Fruit fly (Drosophila melanogaster) whole organism, embryonic: ENCODE results near the gene CG4404.

Experiments
- Abd-B ChIP-seq: fragments of 200-800 bp; sonication (Bioruptor generic); optimal IDR thresholded peaks from 2 replicates; lab custom pipeline; 2018; ENCODE audit warnings: missing biosample characterization, mild to moderate bottlenecking, missing genetic modification characterization, moderate library complexity
- B-H1 ChIP-seq: fragments of 200-800 bp; sonication (Bioruptor generic); IDR thresholded peaks from 3 replicates; pipeline ENCODE4 v1.3.6; 2022; ENCODE audit warnings: missing biosample characterization, missing genetic modification characterization
- Blimp-1 ChIP-seq: fragments of 200-800 bp; sonication (Bioruptor generic); optimal IDR thresholded peaks from 3 replicates; lab custom pipeline; 2018; ENCODE audit warnings: missing biosample characterization, missing genetic modification characterization, mild to moderate bottlenecking, moderate library complexity, missing genetic modification reagents
- BtbVII ChIP-seq: fragments of 200-800 bp; sonication (Bioruptor generic); optimal IDR thresholded peaks from 3 replicates; lab custom pipeline; 2017; ENCODE audit warnings: missing biosample characterization, mild to moderate bottlenecking, missing genetic modification characterization
- CG11093 ChIP-seq: fragments of 200-800 bp; sonication (Bioruptor generic); IDR thresholded peaks from 3 replicates; pipeline ENCODE4 v1.3.6; 2022; ENCODE audit warnings: missing biosample characterization, missing genetic modification characterization
- CG11504 ChIP-seq: fragments of 200-800 bp; sonication (Bioruptor generic); optimal IDR thresholded peaks from 3 replicates; lab custom pipeline; 2019; ENCODE audit warnings: missing biosample characterization, mild to moderate bottlenecking, missing genetic modification characterization, moderate library complexity
- CG11695 ChIP-seq: fragments of 200-800 bp; sonication (Bioruptor generic); IDR thresholded peaks from 3 replicates; pipeline ENCODE4 v1.3.6; 2022; ENCODE audit warnings: missing biosample characterization, missing genetic modification characterization
- CG12104 ChIP-seq: fragments of 200-800 bp; sonication (Bioruptor generic); optimal IDR thresholded peaks from 3 replicates; lab custom pipeline; 2016; ENCODE audit warnings: missing biosample characterization, missing genetic modification characterization
- CG12769 ChIP-seq: fragments of 200-800 bp; sonication (Bioruptor generic); optimal IDR thresholded peaks from 2 replicates; lab custom pipeline; 2019; ENCODE audit warnings: missing biosample characterization, mild to moderate bottlenecking, missing genetic modification characterization, moderate library complexity
- CG13424 ChIP-seq: fragments of 200-800 bp; sonication (Bioruptor generic); optimal IDR thresholded peaks from 2 replicates; lab custom pipeline; 2019; ENCODE audit warnings: missing biosample characterization, mild to moderate bottlenecking, missing genetic modification characterization, moderate library complexity
- CG13894 ChIP-seq: fragments of 200-800 bp; sonication (Bioruptor generic); optimal IDR thresholded peaks from 3 replicates; lab custom pipeline; 2018; ENCODE audit warnings: missing biosample characterization, mild to moderate bottlenecking, missing genetic modification characterization, moderate library complexity
- CG15601 ChIP-seq: fragments of 200-800 bp; sonication (Bioruptor generic); optimal IDR thresholded peaks from 3 replicates; lab custom pipeline; 2019; ENCODE audit warnings: missing biosample characterization, mild to moderate bottlenecking, missing genetic modification characterization, moderate library complexity
- CG1602 ChIP-seq: fragments of 200-800 bp; sonication (Bioruptor generic); optimal IDR thresholded peaks from 3 replicates; lab custom pipeline; 2016; ENCODE audit warnings: missing biosample characterization, missing genetic modification characterization
- CG2678 ChIP-seq: fragments of 200-800 bp; sonication (Bioruptor generic); optimal IDR thresholded peaks from 3 replicates; lab custom pipeline; 2019; ENCODE audit warnings: missing biosample characterization, mild to moderate bottlenecking, missing genetic modification characterization, moderate library complexity
- CG30403 ChIP-seq: fragments of 200-800 bp; sonication (Bioruptor generic); optimal IDR thresholded peaks from 3 replicates; lab custom pipeline; 2016; ENCODE audit warnings: missing biosample characterization, missing genetic modification characterization
- CG33213 ChIP-seq: fragments of 200-800 bp; sonication (Bioruptor generic); optimal IDR thresholded peaks from 3 replicates; lab custom pipeline; 2016; ENCODE audit warnings: missing biosample characterization, missing genetic modification characterization
- CG7839 ChIP-seq: fragments of 200-800 bp; sonication (Bioruptor generic); optimal IDR thresholded peaks from 3 replicates; lab custom pipeline; 2018; ENCODE audit warnings: missing biosample characterization, mild to moderate bottlenecking, missing genetic modification characterization, moderate library complexity
- Dip3 ChIP-seq: fragments of 200-800 bp; sonication (Bioruptor generic); optimal IDR thresholded peaks from 3 replicates; lab custom pipeline; 2016; ENCODE audit warnings: missing biosample characterization, missing genetic modification characterization
- Eip74EF ChIP-seq, 2 experiments: fragments of 200-800 bp in 1 of 2; fragments of >200 bp in 1 of 2; sonication (Bioruptor generic) in 1 of 2; optimal IDR thresholded peaks; 2 replicates each; lab custom pipeline; 2017 to 2019; ENCODE audit warnings: missing biosample characterization in 2 of 2, missing genetic modification characterization in 2 of 2, mild to moderate bottlenecking in 1 of 2, moderate library complexity in 1 of 2
- HLH4C ChIP-seq: fragments of 200-800 bp; sonication (Bioruptor generic); IDR thresholded peaks from 3 replicates; pipeline ENCODE4 v1.3.6; 2022; ENCODE audit warnings: missing biosample characterization, missing genetic modification characterization; ENCODE audit not compliant: partially characterized antibody
- Hr3 ChIP-seq: fragments of 200-800 bp; sonication (Bioruptor generic); optimal IDR thresholded peaks from 3 replicates; lab custom pipeline; 2016; ENCODE audit warnings: missing biosample characterization, missing genetic modification characterization
- Kr ChIP-seq: fragments of 200-800 bp; sonication (Bioruptor generic); optimal IDR thresholded peaks from 2 replicates; lab custom pipeline; 2017; ENCODE audit warnings: missing biosample characterization, mild to moderate bottlenecking, missing genetic modification characterization
- Lhr ChIP-seq: fragments of 200-800 bp; sonication (Bioruptor generic); optimal IDR thresholded peaks from 3 replicates; lab custom pipeline; 2017; ENCODE audit warnings: mild to moderate bottlenecking, missing biosample characterization, missing genetic modification reagents, missing genetic modification characterization
- MTF-1 ChIP-seq: fragments of 200-800 bp; sonication (Bioruptor generic); optimal IDR thresholded peaks from 2 replicates; lab custom pipeline; 2018; ENCODE audit warnings: missing biosample characterization, mild to moderate bottlenecking, missing genetic modification characterization, borderline replicate concordance
- Med ChIP-seq: fragments of 200-800 bp; sonication (Bioruptor generic); peaks from one replicate; lab custom pipeline; 2016; ENCODE audit warnings: missing biosample characterization, missing genetic modification characterization, mild to moderate bottlenecking, inconsistent platforms, moderate library complexity
- Ptx1 ChIP-seq: fragments of 200-800 bp; sonication (Bioruptor generic); IDR thresholded peaks from 2 replicates; pipeline ENCODE4 v1.3.6; 2022; ENCODE audit warnings: missing biosample characterization, missing genetic modification characterization
- Rfx ChIP-seq: fragments of 200-800 bp; sonication (Bioruptor generic); IDR thresholded peaks from 2 replicates; pipeline ENCODE4 v1.3.6; 2022; ENCODE audit warnings: missing biosample characterization, missing genetic modification characterization
- bab2 ChIP-seq: fragments of 200-800 bp; sonication (Bioruptor generic); optimal IDR thresholded peaks from 2 replicates; lab custom pipeline; 2016; ENCODE audit warnings: missing biosample characterization, missing genetic modification characterization
- chinmo ChIP-seq: fragments of 200-800 bp; sonication (Bioruptor generic); IDR thresholded peaks from 4 replicates; pipeline ENCODE4 v1.3.6; 2022; ENCODE audit warnings: missing biosample characterization, missing genetic modification characterization; ENCODE audit not compliant: partially characterized antibody
- chn ChIP-seq: fragments of 200-800 bp; sonication (Bioruptor generic); optimal IDR thresholded peaks from 2 replicates; lab custom pipeline; 2016; ENCODE audit warnings: missing biosample characterization, missing genetic modification characterization
- cwo ChIP-seq: fragments of 200-800 bp; sonication (Bioruptor generic); optimal IDR thresholded peaks from 3 replicates; lab custom pipeline; 2017; ENCODE audit warnings: missing biosample characterization, missing genetic modification characterization, mild to moderate bottlenecking, moderate library complexity, missing genetic modification reagents
- exex ChIP-seq: fragments of 200-800 bp; sonication (Bioruptor generic); optimal IDR thresholded peaks from 4 replicates; lab custom pipeline; 2018; ENCODE audit warnings: missing biosample characterization, mild to moderate bottlenecking, missing genetic modification characterization, moderate library complexity
- grn ChIP-seq: fragments of 200-800 bp; sonication (Bioruptor generic); optimal IDR thresholded peaks from 3 replicates; lab custom pipeline; 2017; ENCODE audit warnings: missing biosample characterization, missing genetic modification characterization
- kay ChIP-seq: fragments of 200-800 bp; sonication (Bioruptor generic); optimal IDR thresholded peaks from 2 replicates; lab custom pipeline; 2016; ENCODE audit warnings: missing biosample characterization, missing genetic modification characterization
- lab ChIP-seq: fragments of 200-800 bp; sonication (Bioruptor generic); optimal IDR thresholded peaks from 3 replicates; lab custom pipeline; 2017; ENCODE audit warnings: missing biosample characterization, missing genetic modification characterization, mild to moderate bottlenecking, moderate library complexity, missing genetic modification reagents
- nom ChIP-seq: fragments of 200-800 bp; sonication (Bioruptor generic); optimal IDR thresholded peaks from 2 replicates; lab custom pipeline; 2017; ENCODE audit warnings: missing biosample characterization, missing genetic modification characterization, mild to moderate bottlenecking, moderate library complexity, missing genetic modification reagents
- oc ChIP-seq: fragments of 200-800 bp; sonication (Bioruptor generic); optimal IDR thresholded peaks from 2 replicates; lab custom pipeline; 2018; ENCODE audit warnings: missing biosample characterization, mild to moderate bottlenecking, missing genetic modification characterization, moderate library complexity
- row ChIP-seq: fragments of 200-800 bp; sonication (Bioruptor generic); IDR thresholded peaks from 3 replicates; pipeline ENCODE4 v1.3.6; 2022; ENCODE audit warnings: missing biosample characterization, missing genetic modification characterization
- sd ChIP-seq: fragments of 200-800 bp; sonication (Bioruptor generic); optimal IDR thresholded peaks from 3 replicates; lab custom pipeline; 2018; ENCODE audit warnings: missing biosample characterization, mild to moderate bottlenecking, missing genetic modification characterization, moderate library complexity
- sens ChIP-seq: fragments of 200-800 bp; sonication (Bioruptor generic); peaks from one replicate; lab custom pipeline; 2016; ENCODE audit warnings: missing biosample characterization, missing genetic modification characterization
- slbo ChIP-seq: fragments of 200-800 bp; sonication (Bioruptor generic); IDR thresholded peaks from 2 replicates; pipeline ENCODE4 v1.3.6; 2022; ENCODE audit warnings: missing biosample characterization, missing genetic modification characterization
- tll ChIP-seq, 2 experiments: fragments of 200-800 bp in 1 of 2; fragments of >200 bp in 1 of 2; sonication (Bioruptor generic) in 1 of 2; optimal IDR thresholded peaks; 2 replicates each; lab custom pipeline; 2017 to 2019; ENCODE audit warnings: missing biosample characterization in 2 of 2, missing genetic modification characterization in 2 of 2, mild to moderate bottlenecking in 1 of 2, moderate library complexity in 1 of 2
- ttk ChIP-seq: fragments of 200-800 bp; sonication (Bioruptor generic); IDR thresholded peaks from 2 replicates; pipeline ENCODE4 v2.1.2; 2022; ENCODE audit warnings: missing biosample characterization, missing genetic modification characterization
- vvl ChIP-seq: fragments of 200-800 bp; sonication (Bioruptor generic); IDR thresholded peaks from 2 replicates; pipeline ENCODE4 v1.3.6; 2022; ENCODE audit warnings: missing biosample characterization, missing genetic modification characterization

CG4404 gene

dm6 chrX:12895114-12895723 is 10.6 kb downstream of the CG4404 start (continued):
- TF ChIP-seq BtbVII (GFP tag; lab: Kevin White, UChicago) (no peak), Abd-B (GFP tag; lab: Kevin White, UChicago) (no peak), Ptx1 (GFP tag; lab: Robert Waterston, UW) (peak; percentile 37; the same call in 1 of the 2 replicates), HLH4C (GFP tag; lab: Robert Waterston, UW) (no peak), CG12104 (GFP tag; lab: Kevin White, UChicago) (no peak), CG15601 (tag; lab: Kevin White, UChicago) (no peak), lab (peak; percentile 44), Rfx (GFP tag; lab: Robert Waterston, UW) (0 out of 2 replicates have a peak, but pooled peaks have one; percentile 11), Kr (no peak), chinmo (GFP tag; lab: Robert Waterston, UW) (peak; percentile 80; the same call in 1 of the 4 replicates), sens (GFP tag; lab: Kevin White, UChicago) (peak; percentile 62), bab2 (GFP tag; lab: Kevin White, UChicago) (peak; percentile 7), CG33213 (no peak), exex (peak; percentile 59), cwo (GFP tag; lab: Kevin White, UChicago) (peak; percentile 21), slbo (peak; percentile 44; the same call in 1 of the 2 replicates), tll (GFP tag; optimal IDR thresholded peaks at IDR 0.05; lab: Kevin White, UChicago) (no peak), Med (GFP tag; lab: Kevin White, UChicago) (peak; percentile 69)

DNA sequence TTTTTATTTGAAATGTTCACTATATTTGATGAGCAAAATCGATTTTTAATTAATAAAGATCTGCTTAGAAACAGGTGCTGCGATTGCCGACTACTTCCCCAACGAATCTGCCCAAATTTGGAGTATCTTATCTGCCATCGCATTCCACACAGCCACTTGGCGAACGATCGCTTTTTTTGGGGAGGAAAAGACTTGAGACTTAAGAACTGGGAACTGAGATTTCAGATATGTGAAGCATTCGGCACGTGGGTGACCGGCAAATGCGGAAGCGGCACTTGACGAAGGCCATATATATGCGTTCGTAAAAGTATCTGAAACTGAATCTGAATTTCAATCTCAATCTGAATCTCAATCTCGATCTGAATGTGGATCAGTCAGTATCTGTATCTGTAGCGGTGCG is 11.8 kb downstream of the CG4404 start:
- no peak for TF ChIP-seq kay (GFP tag; lab: Kevin White, UChicago)
- no peak for TF ChIP-seq B-H1 (GFP tag; lab: Robert Waterston, UW)
- peak; percentile 29 for TF ChIP-seq cwo (GFP tag; lab: Kevin White, UChicago)
- no peak for TF ChIP-seq CG1602
- TF ChIP-seq exex: peak; percentile 25
- peak in 1 of 2 experiments; percentile 24 for TF ChIP-seq Eip74EF (GFP tag; optimal IDR thresholded peaks at IDR 0.05; lab: Kevin White, UChicago)
- TF ChIP-seq grn (GFP tag; lab: Kevin White, UChicago): peak; percentile 68
- TF ChIP-seq ttk (GFP tag; lab: Robert Waterston, UW): no peak
- no peak for TF ChIP-seq CG11093 (GFP tag; lab: Robert Waterston, UW)
- TF ChIP-seq CG12769 (tag; lab: Kevin White, UChicago): peak; percentile 36
- TF ChIP-seq Dip3 (GFP tag; lab: Kevin White, UChicago): no peak
- TF ChIP-seq Med (GFP tag; lab: Kevin White, UChicago): peak; percentile 27
- peak; percentile 15 for TF ChIP-seq CG13894 (tag; lab: Kevin White, UChicago)
- TF ChIP-seq Rfx (GFP tag; lab: Robert Waterston, UW): no peak
- no peak for TF ChIP-seq Lhr (GFP tag; lab: Kevin White, UChicago)
- peak; percentile 94 for TF ChIP-seq sd (tag; lab: Kevin White, UChicago)
- TF ChIP-seq, all 482 proteins: peak for 8

dm6 chrX:12891322-12892159 is 14.3 kb downstream of the CG4404 start:
- TF ChIP-seq Blimp-1: peak; percentile 11
- no peak for TF ChIP-seq CG11695
- peak; percentile 29 for TF ChIP-seq CG7839 (tag; lab: Kevin White, UChicago)
- TF ChIP-seq CG30403 (GFP tag; lab: Kevin White, UChicago): peak; percentile 22
- TF ChIP-seq row (GFP tag; lab: Robert Waterston, UW): peak; percentile 31; the same call in 1 of the 3 replicates
- TF ChIP-seq MTF-1 (GFP tag; lab: Kevin White, UChicago): no peak
- peak; percentile 22 for TF ChIP-seq nom (GFP tag; lab: Kevin White, UChicago)
- peak; percentile 8 for TF ChIP-seq CG13424
- no peak for TF ChIP-seq chn
- TF ChIP-seq vvl (GFP tag; lab: Robert Waterston, UW): peak; percentile 13; the same call in 1 of the 2 replicates
- peak; percentile 45 for TF ChIP-seq CG11504 (tag; lab: Kevin White, UChicago)
- peak; percentile 35 for TF ChIP-seq CG2678 (tag; lab: Kevin White, UChicago)
- TF ChIP-seq oc (tag; lab: Kevin White, UChicago): no peak
- peak; percentile 0 for TF ChIP-seq Hr3 (GFP tag; lab: Kevin White, UChicago)
